Worm (Caenorhabditis elegans) whole organism, young adult: ENCODE measurements around the gene F31B12.3.

Experiments used
- B0019.2 ChIP-seq: fragments of 200-800 bp; sonication (Bioruptor generic); conservative IDR thresholded peaks from 2 replicates; pipeline ENCODE4 v1.3.6; 2022; ENCODE audit warnings: missing genetic modification reagents, missing genetic modification characterization, missing compliant biosample characterization
- B0336.3 ChIP-seq: fragments of 200-800 bp; sonication (Bioruptor generic); IDR thresholded peaks from 2 replicates; pipeline ENCODE4 v1.3.6; 2022; ENCODE audit warnings: missing genetic modification characterization, missing compliant biosample characterization
- F10E7.11 ChIP-seq: sonication (generic microtip); optimal IDR thresholded peaks from 2 replicates; lab custom pipeline; 2017; ENCODE audit warnings: mild to moderate bottlenecking, missing genetic modification characterization, moderate library complexity, missing compliant biosample characterization
- F22D6.2 ChIP-seq: sonication (generic microtip); optimal IDR thresholded peaks from 2 replicates; lab custom pipeline; 2016; ENCODE audit warnings: mild to moderate bottlenecking, missing genetic modification characterization, missing compliant biosample characterization
- F37B4.10 ChIP-seq: fragments of 200-800 bp; sonication (Bioruptor generic); IDR thresholded peaks from 2 replicates; pipeline ENCODE4 v1.3.6; 2022; ENCODE audit warnings: missing genetic modification characterization, missing compliant biosample characterization
- F55B11.4 ChIP-seq: sonication (generic microtip); optimal IDR thresholded peaks from 2 replicates; lab custom pipeline; 2016; ENCODE audit warnings: missing compliant biosample characterization, missing genetic modification characterization, borderline replicate concordance; ENCODE audit not compliant: insufficient read depth
- K12H6.12 ChIP-seq: fragments of 200-800 bp; sonication (Bioruptor generic); optimal IDR thresholded peaks from 2 replicates; lab custom pipeline; 2018; ENCODE audit warnings: mild to moderate bottlenecking, missing genetic modification characterization, missing compliant biosample characterization
- Y53G8AR.9 ChIP-seq: fragments of 200-800 bp; sonication (Bioruptor generic); conservative IDR thresholded peaks from 2 replicates; pipeline ENCODE4 v1.3.6; 2022; ENCODE audit warnings: missing genetic modification reagents, missing genetic modification characterization, missing compliant biosample characterization
- Y56A3A.18 ChIP-seq: fragments of 200-800 bp; sonication (Bioruptor generic); IDR thresholded peaks from 2 replicates; pipeline ENCODE4 v1.3.6; 2022; ENCODE audit warnings: missing genetic modification reagents, missing genetic modification characterization, missing compliant biosample characterization
- Y67H2A.10 ChIP-seq: fragments of 200-800 bp; sonication (Bioruptor generic); conservative IDR thresholded peaks from 2 replicates; pipeline ENCODE4 v1.3.6; 2022; ENCODE audit warnings: missing genetic modification reagents, missing genetic modification characterization, missing compliant biosample characterization
- akir-1 ChIP-seq: fragments of 200-800 bp; sonication (Bioruptor generic); optimal IDR thresholded peaks from 2 replicates; lab custom pipeline; 2018; ENCODE audit warnings: mild to moderate bottlenecking, missing genetic modification characterization, moderate library complexity, missing compliant biosample characterization
- attf-3 ChIP-seq: fragments of 200-800 bp; sonication (Bioruptor generic); conservative IDR thresholded peaks from 2 replicates; pipeline ENCODE4 v1.3.6; 2022; ENCODE audit warnings: missing genetic modification reagents, missing genetic modification characterization, missing compliant biosample characterization
- attf-5 ChIP-seq: fragments of 200-800 bp; sonication (Bioruptor generic); optimal IDR thresholded peaks from 2 replicates; lab custom pipeline; 2018; ENCODE audit warnings: mild to moderate bottlenecking, missing genetic modification characterization, missing compliant biosample characterization
- attf-6 ChIP-seq: fragments of 200-800 bp; sonication (Bioruptor generic); IDR thresholded peaks from 2 replicates; pipeline ENCODE4 v1.3.6; 2022; ENCODE audit warnings: missing genetic modification reagents, missing genetic modification characterization, missing compliant biosample characterization
- cebp-2 ChIP-seq: fragments of 200-800 bp; sonication (Bioruptor generic); IDR thresholded peaks from 2 replicates; pipeline ENCODE4 v1.3.6; 2022; ENCODE audit warnings: missing genetic modification characterization, missing compliant biosample characterization
- ceh-27 ChIP-seq: fragments of 200-800 bp; sonication (Bioruptor generic); optimal IDR thresholded peaks from 2 replicates; lab custom pipeline; 2018; ENCODE audit warnings: mild to moderate bottlenecking, missing genetic modification characterization, moderate library complexity, missing compliant biosample characterization
- ceh-40 ChIP-seq: fragments of 200-800 bp; sonication (Bioruptor generic); IDR thresholded peaks from 2 replicates; pipeline ENCODE4 v1.3.6; 2022; ENCODE audit warnings: missing genetic modification characterization, missing compliant biosample characterization
- ceh-58 ChIP-seq: fragments of 200-800 bp; sonication (Bioruptor generic); IDR thresholded peaks from 2 replicates; pipeline ENCODE4 v1.3.6; 2022; ENCODE audit warnings: missing genetic modification characterization, missing compliant biosample characterization
- dpl-1 ChIP-seq: fragments of 150-350 bp; optimal IDR thresholded peaks from 2 replicates; lab custom pipeline; 2014; ENCODE audit warnings: missing biosample characterization, missing genetic modification reagents, missing genetic modification characterization
- ets-4 ChIP-seq: fragments of 200-800 bp; sonication (Bioruptor generic); optimal IDR thresholded peaks from 2 replicates; lab custom pipeline; 2018; ENCODE audit warnings: mild to moderate bottlenecking, missing genetic modification characterization, missing compliant biosample characterization
- hlh-12 ChIP-seq: sonication (generic microtip); optimal IDR thresholded peaks from 2 replicates; lab custom pipeline; 2016; ENCODE audit warnings: missing genetic modification characterization, missing compliant biosample characterization
- hrde-1 ChIP-seq: sonication (generic microtip); optimal IDR thresholded peaks from 2 replicates; lab custom pipeline; 2016; ENCODE audit warnings: missing genetic modification characterization, mild to moderate bottlenecking, missing compliant biosample characterization, moderate library complexity, missing genotype, missing genetic modification reagents, borderline replicate concordance
- madf-3 ChIP-seq: fragments of 200-800 bp; sonication (Bioruptor generic); IDR thresholded peaks from 2 replicates; pipeline ENCODE4 v1.3.6; 2022; ENCODE audit warnings: missing genetic modification reagents, missing genetic modification characterization, missing compliant biosample characterization
- mcd-1 ChIP-seq: fragments of 200-800 bp; sonication (Bioruptor generic); IDR thresholded peaks from 2 replicates; pipeline ENCODE4 v1.3.6; 2022; ENCODE audit warnings: missing genetic modification reagents, missing genetic modification characterization, missing compliant biosample characterization
- mes-4 ChIP-seq: sonication (generic microtip); optimal IDR thresholded peaks from 2 replicates; lab custom pipeline; 2016; ENCODE audit warnings: missing genotype, missing genetic modification characterization, missing compliant biosample characterization
- nfya-1 ChIP-seq: sonication (generic microtip); optimal IDR thresholded peaks from 2 replicates; lab custom pipeline; 2017; ENCODE audit warnings: antibody characterized with exemption, missing compliant biosample characterization, missing genetic modification characterization, borderline replicate concordance; ENCODE audit not compliant: insufficient read depth
- rcor-1 ChIP-seq: fragments of 200-800 bp; sonication (Bioruptor generic); IDR thresholded peaks from 2 replicates; pipeline ENCODE4 v1.3.6; 2022; ENCODE audit warnings: missing genetic modification reagents, missing genetic modification characterization, missing compliant biosample characterization
- rec-8 ChIP-seq, 2 experiments: sonication (generic microtip); optimal IDR thresholded peaks; 2 replicates each; lab custom pipeline; 2016; ENCODE audit warnings: mild to moderate bottlenecking in 2 of 2, missing genetic modification characterization in 2 of 2, missing genetic modification reagents in 2 of 2, missing genotype in 2 of 2, missing biosample characterization in 1 of 2, missing compliant biosample characterization in 1 of 2, moderate library complexity in 1 of 2
- snpc-3.4 ChIP-seq: sonication (generic microtip); optimal IDR thresholded peaks from 2 replicates; lab custom pipeline; 2017; ENCODE audit warnings: missing genetic modification characterization, mild to moderate bottlenecking, missing compliant biosample characterization, antibody characterized with exemption, moderate library complexity, missing genotype, missing genetic modification reagents
- snpc-4 ChIP-seq, 5 experiments: fragments of 150-350 bp in 1 of 5; sonication (generic microtip) in 4 of 5; optimal IDR thresholded peaks; 2 replicates each; lab custom pipeline; 2014 to 2018; ENCODE audit warnings: missing genetic modification characterization in 5 of 5, missing biosample characterization in 3 of 5, antibody characterized with exemption in 2 of 5, mild to moderate bottlenecking in 2 of 5, missing compliant biosample characterization in 2 of 5, missing genotype in 2 of 5, moderate library complexity in 2 of 5, missing genetic modification reagents in 1 of 5
- somi-1 ChIP-seq: fragments of 200-800 bp; sonication (Bioruptor generic); optimal IDR thresholded peaks from 2 replicates; lab custom pipeline; 2018; ENCODE audit warnings: mild to moderate bottlenecking, missing genetic modification characterization, missing compliant biosample characterization
- unc-130 ChIP-seq: sonication (generic microtip); optimal IDR thresholded peaks from 2 replicates; lab custom pipeline; 2016; ENCODE audit warnings: missing genetic modification reagents, missing genetic modification characterization, missing compliant biosample characterization
- zim-3 ChIP-seq: sonication (generic microtip); optimal IDR thresholded peaks from 2 replicates; lab custom pipeline; 2017; ENCODE audit warnings: mild to moderate bottlenecking, missing genetic modification characterization, moderate library complexity, missing compliant biosample characterization

The F31B12.3 gene

ce11 chrX:10821160-10821559, 749 bp upstream of the F31B12.3 start (continued):
- TF ChIP-seq unc-130 (GFP tag; lab: Kevin White, UChicago) (no peak), B0336.3 (no peak; the same call in 1 of the 2 replicates), zim-3 (tag; lab: Kevin White, UChicago) (peak; percentile 10), rec-8 (tag; optimal IDR thresholded peaks at IDR 0.05; lab: Kevin White, UChicago) (peak in 1 of 2 experiments; percentile 17), Y56A3A.18 (GFP tag; lab: Robert Waterston, UW) (peak; percentile 89), ceh-40 (GFP tag; lab: Robert Waterston, UW) (peak; percentile 45; the same call in 1 of the 2 replicates), F10E7.11 (tag; lab: Kevin White, UChicago) (no peak), madf-3 (GFP tag; lab: Robert Waterston, UW) (no peak), B0019.2 (GFP tag; lab: Robert Waterston, UW) (0 out of 2 replicates have a peak, but pooled peaks have one; percentile 23), F55B11.4 (no peak), K12H6.12 (peak; percentile 11), hrde-1 (peak; percentile 8), akir-1 (GFP tag; lab: Kevin White, UChicago) (no peak), snpc-3.4 (tag; lab: Kevin White, UChicago) (peak; percentile 70), F37B4.10 (GFP tag; lab: Robert Waterston, UW) (no peak), ceh-27 (GFP tag; lab: Kevin White, UChicago) (peak; percentile 63), hlh-12 (tag; lab: Kevin White, UChicago) (peak; percentile 48), attf-5 (GFP tag; lab: Kevin White, UChicago) (no peak), cebp-2 (peak; percentile 64; the same call in 1 of the 2 replicates), nfya-1 (tag; lab: Kevin White, UChicago) (no peak), attf-6 (GFP tag; lab: Robert Waterston, UW) (peak; percentile 62; the same call in 1 of the 2 replicates), ets-4 (peak; percentile 21), attf-3 (GFP tag; lab: Robert Waterston, UW) (no peak), snpc-4 (GFP tag; optimal IDR thresholded peaks at IDR 0.05; lab: Kevin White, UChicago) (no peak), snpc-4 (tag; optimal IDR thresholded peaks at IDR 0.05; lab: Kevin White, UChicago) (no peak), rcor-1 (GFP tag; lab: Robert Waterston, UW) (peak; percentile 50), somi-1 (GFP tag; lab: Kevin White, UChicago) (peak; percentile 32), mes-4 (no peak), F22D6.2 (tag; lab: Kevin White, UChicago) (no peak)

ce11 chrX:10804441-10804840, 16.0 kb downstream of the F31B12.3 start, which contains the start of gene F31B12.4:
Gene F31B12.4 (plus strand): TSS chrX:10804741.
- TF ChIP-seq ceh-58 (no peak), Y53G8AR.9 (GFP tag; lab: Robert Waterston, UW) (no peak)

ce11 chrX:10794647-10795046, 25.8 kb downstream of the F31B12.3 start, which contains the start of gene T05A10.6:
Gene T05A10.6 (minus strand): TSS chrX:10794747.
- TF ChIP-seq Y67H2A.10 (GFP tag; lab: Robert Waterston, UW) (no peak), attf-3 (GFP tag; lab: Robert Waterston, UW) (no peak)

ce11 chrX:10792435-10792834, 28.0 kb downstream of the F31B12.3 start, which contains the start of gene vap-2:
Gene vap-2 (minus strand): TSS chrX:10792535.
- TF ChIP-seq F55B11.4 (no peak), ceh-27 (GFP tag; lab: Kevin White, UChicago) (no peak), dpl-1 (GFP tag; lab: Kevin White, UChicago) (no peak), mcd-1 (GFP tag; lab: Robert Waterston, UW) (no peak), ceh-58 (no peak)
